Fruit fly (Drosophila melanogaster) whole organism, embryonic: ENCODE measurements around the gene gogo.

Source experiments
- Bgb ChIP-seq: fragments of 200-800 bp; sonication (Bioruptor generic); IDR thresholded peaks from 2 replicates; pipeline ENCODE4 v1.3.6; 2022; ENCODE audit warnings: missing biosample characterization, missing genetic modification characterization; ENCODE audit not compliant: partially characterized antibody
- CG11696 ChIP-seq: fragments of 200-800 bp; sonication (Bioruptor generic); IDR thresholded peaks from 2 replicates; pipeline ENCODE4 v1.3.6; 2022; ENCODE audit warnings: missing biosample characterization, missing genetic modification characterization
- CG13894 ChIP-seq: fragments of 200-800 bp; sonication (Bioruptor generic); optimal IDR thresholded peaks from 3 replicates; lab custom pipeline; 2018; ENCODE audit warnings: missing biosample characterization, mild to moderate bottlenecking, missing genetic modification characterization, moderate library complexity
- CG14014 ChIP-seq: fragments of 200-800 bp; sonication (Bioruptor generic); IDR thresholded peaks from 2 replicates; pipeline ENCODE4 v1.3.6; 2022; ENCODE audit warnings: missing biosample characterization, missing genetic modification characterization
- CG15514 ChIP-seq: fragments of 200-800 bp; sonication (Bioruptor generic); optimal IDR thresholded peaks from 3 replicates; lab custom pipeline; 2017; ENCODE audit warnings: missing biosample characterization, missing genetic modification characterization, mild to moderate bottlenecking, moderate library complexity, missing genetic modification reagents
- CG30020 ChIP-seq: fragments of 200-800 bp; optimal IDR thresholded peaks from 2 replicates; lab custom pipeline; 2019; ENCODE audit warnings: missing biosample characterization, mild to moderate bottlenecking, missing genetic modification characterization, moderate library complexity
- CG3163 ChIP-seq: fragments of 200-800 bp; sonication (Bioruptor generic); optimal IDR thresholded peaks from 3 replicates; lab custom pipeline; 2016; ENCODE audit warnings: missing biosample characterization, missing genetic modification characterization
- CG33557 ChIP-seq: fragments of 200-800 bp; sonication (Bioruptor generic); optimal IDR thresholded peaks from 2 replicates; lab custom pipeline; 2019; ENCODE audit warnings: missing biosample characterization, mild to moderate bottlenecking, missing genetic modification characterization, moderate library complexity
- CG34422 ChIP-seq: fragments of 200-800 bp; sonication (Bioruptor generic); IDR thresholded peaks from 3 replicates; pipeline ENCODE4 v1.3.6; 2022; ENCODE audit warnings: missing biosample characterization, missing genetic modification characterization
- CG5953 ChIP-seq: fragments of 200-800 bp; sonication (Bioruptor generic); IDR thresholded peaks from 2 replicates; pipeline ENCODE4 v1.3.6; 2022; ENCODE audit warnings: missing biosample characterization, missing genetic modification characterization
- CG7963 ChIP-seq: fragments of 200-800 bp; sonication (Bioruptor generic); IDR thresholded peaks from 3 replicates; pipeline ENCODE4 v1.3.6; 2022; ENCODE audit warnings: missing biosample characterization, missing genetic modification characterization; ENCODE audit not compliant: partially characterized antibody
- Deaf1 ChIP-seq: fragments of 200-800 bp; optimal IDR thresholded peaks from 3 replicates; lab custom pipeline; 2019; ENCODE audit warnings: missing biosample characterization, mild to moderate bottlenecking, missing genetic modification characterization, moderate library complexity
- Doc3 ChIP-seq: fragments of 200-800 bp; sonication (Bioruptor generic); IDR thresholded peaks from 3 replicates; pipeline ENCODE4 v1.3.6; 2022; ENCODE audit warnings: missing biosample characterization, missing genetic modification characterization; ENCODE audit not compliant: partially characterized antibody
- E2f1 ChIP-seq: fragments of 200-800 bp; sonication (Bioruptor generic); IDR thresholded peaks from 2 replicates; pipeline ENCODE4 v1.3.6; 2022; ENCODE audit warnings: missing biosample characterization, missing genetic modification characterization
- Ets65A ChIP-seq: fragments of 200-800 bp; sonication (Bioruptor generic); peaks from one replicate; lab custom pipeline; 2016; ENCODE audit warnings: missing biosample characterization, missing genetic modification characterization
- Fer1 ChIP-seq: fragments of 200-800 bp; sonication (Bioruptor generic); optimal IDR thresholded peaks from 2 replicates; lab custom pipeline; 2017; ENCODE audit warnings: missing biosample characterization, mild to moderate bottlenecking, missing genetic modification characterization
- HmgD ChIP-seq: fragments of 200-800 bp; sonication (Bioruptor generic); optimal IDR thresholded peaks from 3 replicates; lab custom pipeline; 2016; ENCODE audit warnings: missing biosample characterization, missing genetic modification characterization
- Jarid2 ChIP-seq: fragments of 200-800 bp; sonication (Bioruptor generic); optimal IDR thresholded peaks from 3 replicates; lab custom pipeline; 2017; ENCODE audit warnings: mild to moderate bottlenecking, missing biosample characterization, missing genetic modification reagents, missing genetic modification characterization
- Nf-YC ChIP-seq: fragments of 200-800 bp; optimal IDR thresholded peaks from 3 replicates; lab custom pipeline; 2019; ENCODE audit warnings: missing biosample characterization, mild to moderate bottlenecking, missing genetic modification characterization, moderate library complexity
- Ravus ChIP-seq: fragments of 200-800 bp; sonication (Bioruptor generic); IDR thresholded peaks from 2 replicates; pipeline ENCODE4 v1.3.6; 2022; ENCODE audit warnings: missing biosample characterization, missing genetic modification characterization
- Trl ChIP-seq, 3 experiments: fragments of >200 bp in 2 of 3; fragments of 200-800 bp in 1 of 3; sonication (Bioruptor generic) in 1 of 3; optimal IDR thresholded peaks; 2 replicates in 1 of 3; 3 replicates in 2 of 3; lab custom pipeline; 2016 to 2017; ENCODE audit warnings: missing biosample characterization in 1 of 3, missing genetic modification characterization in 1 of 3
- ash1 ChIP-seq: fragments of 200-800 bp; sonication (Bioruptor generic); optimal IDR thresholded peaks from 2 replicates; lab custom pipeline; 2018; ENCODE audit warnings: missing biosample characterization, mild to moderate bottlenecking, missing genetic modification characterization
- chinmo ChIP-seq: fragments of 200-800 bp; sonication (Bioruptor generic); IDR thresholded peaks from 4 replicates; pipeline ENCODE4 v1.3.6; 2022; ENCODE audit warnings: missing biosample characterization, missing genetic modification characterization; ENCODE audit not compliant: partially characterized antibody
- chm ChIP-seq: fragments of 200-800 bp; sonication (Bioruptor generic); IDR thresholded peaks from 2 replicates; pipeline ENCODE4 v1.3.6; 2022; ENCODE audit warnings: missing biosample characterization, missing genetic modification characterization
- chn ChIP-seq: fragments of 200-800 bp; sonication (Bioruptor generic); optimal IDR thresholded peaks from 2 replicates; lab custom pipeline; 2016; ENCODE audit warnings: missing biosample characterization, missing genetic modification characterization
- ci ChIP-seq: fragments of 200-800 bp; sonication (Bioruptor generic); IDR thresholded peaks from 3 replicates; pipeline ENCODE4 v1.3.6; 2022; ENCODE audit warnings: missing biosample characterization, missing genetic modification characterization
- crol ChIP-seq: fragments of 200-800 bp; sonication (Bioruptor generic); IDR thresholded peaks from 2 replicates; pipeline ENCODE4 v1.3.6; 2022; ENCODE audit warnings: missing biosample characterization, missing genetic modification characterization
- dati ChIP-seq: fragments of 200-800 bp; sonication (Bioruptor generic); IDR thresholded peaks from 2 replicates; pipeline ENCODE4 v1.3.6; 2022; ENCODE audit warnings: missing biosample characterization, missing genetic modification characterization
- ewg ChIP-seq: fragments of 200-800 bp; sonication (Bioruptor generic); optimal IDR thresholded peaks from 3 replicates; lab custom pipeline; 2017; ENCODE audit warnings: mild to moderate bottlenecking, missing biosample characterization, missing genetic modification reagents, missing genetic modification characterization
- her ChIP-seq: fragments of 200-800 bp; sonication (Bioruptor generic); optimal IDR thresholded peaks from 2 replicates; lab custom pipeline; 2016; ENCODE audit warnings: missing biosample characterization, missing genetic modification characterization
- lab ChIP-seq: fragments of 200-800 bp; sonication (Bioruptor generic); optimal IDR thresholded peaks from 3 replicates; lab custom pipeline; 2017; ENCODE audit warnings: missing biosample characterization, missing genetic modification characterization, mild to moderate bottlenecking, moderate library complexity, missing genetic modification reagents
- nerfin-1 ChIP-seq: fragments of 200-800 bp; sonication (Bioruptor generic); optimal IDR thresholded peaks from 3 replicates; lab custom pipeline; 2019; ENCODE audit warnings: missing biosample characterization, mild to moderate bottlenecking, missing genetic modification characterization, moderate library complexity
- pan ChIP-seq, 4 experiments: fragments of >200 bp in 3 of 4; fragments of 200-800 bp in 1 of 4; sonication (Bioruptor generic) in 1 of 4; optimal IDR thresholded peaks in 3 of 4; IDR thresholded peaks in 1 of 4; 2 replicates each; pipeline versions ENCODE4 v1.3.6 to Lab custom; 2017 to 2022; ENCODE audit warnings: missing biosample characterization in 2 of 4, missing genetic modification characterization in 2 of 4, mixed read lengths in 1 of 4
- prd ChIP-seq, 3 experiments: fragments of >200 bp in 2 of 3; fragments of 200-800 bp in 1 of 3; sonication (Bioruptor generic) in 1 of 3; optimal IDR thresholded peaks in 2 of 3; IDR thresholded peaks in 1 of 3; 2 replicates in 2 of 3; 3 replicates in 1 of 3; pipeline versions ENCODE4 v1.3.6 to Lab custom; 2017 to 2022; ENCODE audit warnings: missing biosample characterization in 1 of 3, missing genetic modification characterization in 1 of 3
- pros ChIP-seq: fragments of 200-800 bp; sonication (Bioruptor generic); optimal IDR thresholded peaks from 3 replicates; lab custom pipeline; 2019; ENCODE audit warnings: missing biosample characterization, mild to moderate bottlenecking, missing genetic modification characterization, moderate library complexity
- pzg ChIP-seq: fragments of 200-800 bp; sonication (Bioruptor generic); optimal IDR thresholded peaks from 3 replicates; lab custom pipeline; 2018; ENCODE audit warnings: missing biosample characterization, mild to moderate bottlenecking, missing genetic modification characterization, moderate library complexity
- sens ChIP-seq: fragments of 200-800 bp; sonication (Bioruptor generic); peaks from one replicate; lab custom pipeline; 2016; ENCODE audit warnings: missing biosample characterization, missing genetic modification characterization
- seq ChIP-seq: fragments of 200-800 bp; sonication (Bioruptor generic); IDR thresholded peaks from 2 replicates; pipeline ENCODE4 v1.3.6; 2022; ENCODE audit warnings: missing biosample characterization, missing genetic modification characterization
- slbo ChIP-seq: fragments of 200-800 bp; sonication (Bioruptor generic); IDR thresholded peaks from 2 replicates; pipeline ENCODE4 v1.3.6; 2022; ENCODE audit warnings: missing biosample characterization, missing genetic modification characterization
- sna ChIP-seq: fragments of 200-800 bp; sonication (Bioruptor generic); IDR thresholded peaks from 2 replicates; pipeline ENCODE4 v1.3.6; 2022; ENCODE audit warnings: missing biosample characterization, missing genetic modification characterization; ENCODE audit not compliant: partially characterized antibody
- vvl ChIP-seq: fragments of 200-800 bp; sonication (Bioruptor generic); IDR thresholded peaks from 2 replicates; pipeline ENCODE4 v1.3.6; 2022; ENCODE audit warnings: missing biosample characterization, missing genetic modification characterization
- yki ChIP-seq: fragments of >200 bp; optimal IDR thresholded peaks from 3 replicates; lab custom pipeline; 2018
- zen ChIP-seq: fragments of 200-800 bp; sonication (Bioruptor generic); optimal IDR thresholded peaks from 3 replicates; lab custom pipeline; 2018; ENCODE audit warnings: missing biosample characterization, mild to moderate bottlenecking, missing genetic modification characterization, moderate library complexity

The gogo gene

dm6 chr3L:20295095-20295494 is at the start of gene gogo:
Gene gogo, minus strand, starts transcription at chr3L:20295133.
- TF ChIP-seq Ets65A (peak; percentile 53), CG7963 (GFP tag; lab: Robert Waterston, UW) (0 out of 3 replicates have a peak, but pooled peaks have one; percentile 27), vvl (GFP tag; lab: Robert Waterston, UW) (0 out of 2 replicates have a peak, but pooled peaks have one; percentile 21), chn (GFP tag; lab: Kevin White, UChicago) (peak; percentile 6), crol (GFP tag; lab: Robert Waterston, UW) (peak; percentile 57; the same call in 1 of the 2 replicates), Jarid2 (GFP tag; lab: Kevin White, UChicago) (peak; percentile 60), CG33557 (GFP tag; lab: Kevin White, UChicago) (no peak), chinmo (GFP tag; lab: Robert Waterston, UW) (0 out of 4 replicates have a peak, but pooled peaks have one; percentile 74), ash1 (GFP tag; lab: Kevin White, UChicago) (no peak), seq (GFP tag; lab: Robert Waterston, UW) (peak; percentile 70; the same call in 1 of the 2 replicates), CG11696 (GFP tag; lab: Robert Waterston, UW) (no peak), lab (GFP tag; lab: Kevin White, UChicago) (no peak), CG13894 (tag; lab: Kevin White, UChicago) (peak; percentile 34), sna (GFP tag; lab: Robert Waterston, UW) (no peak), pros (GFP tag; lab: Kevin White, UChicago) (peak; percentile 57), pan (optimal IDR thresholded peaks at IDR 0.05; lab: Kevin White, UChicago) (no peak), pan (GFP tag; optimal IDR thresholded peaks at IDR 0.05 in 1 of 2, IDR thresholded peaks at IDR 0.05 in 1 of 2) (no peak), CG30020 (tag; lab: Kevin White, UChicago) (no peak), prd (optimal IDR thresholded peaks at IDR 0.05; lab: Kevin White, UChicago) (no peak), prd (GFP tag; IDR thresholded peaks at IDR 0.05; lab: Robert Waterston, UW) (0 out of 3 replicates have a peak, but pooled peaks have one; percentile 11), CG5953 (GFP tag; lab: Robert Waterston, UW) (no peak), chm (GFP tag; lab: Robert Waterston, UW) (0 out of 2 replicates have a peak, but pooled peaks have one; percentile 22), ewg (GFP tag; lab: Kevin White, UChicago) (peak; percentile 87), nerfin-1 (tag; lab: Kevin White, UChicago) (peak; percentile 10), Fer1 (GFP tag; lab: Kevin White, UChicago) (no peak), E2f1 (no peak), Ravus (GFP tag; lab: Robert Waterston, UW) (no peak), CG14014 (no peak), sens (peak; percentile 86), CG34422 (0 out of 3 replicates have a peak, but pooled peaks have one; percentile 34), CG3163 (GFP tag; lab: Kevin White, UChicago) (peak; percentile 7), Nf-YC (tag; lab: Kevin White, UChicago) (peak; percentile 8), Deaf1 (tag; lab: Kevin White, UChicago) (peak; percentile 98), HmgD (GFP tag; lab: Kevin White, UChicago) (peak; percentile 24), Doc3 (GFP tag; lab: Robert Waterston, UW) (0 out of 3 replicates have a peak, but pooled peaks have one; percentile 28), pzg (GFP tag; lab: Kevin White, UChicago) (peak; percentile 2), Bgb (GFP tag; lab: Robert Waterston, UW) (peak; percentile 38; the same call in 1 of the 2 replicates), Trl (optimal IDR thresholded peaks at IDR 0.05; lab: Kevin White, UChicago) (peak; percentile 46 to 65), Trl (GFP tag; optimal IDR thresholded peaks at IDR 0.05; lab: Kevin White, UChicago) (no peak), yki (peak; percentile 35), slbo (GFP tag; lab: Robert Waterston, UW) (no peak), zen (tag; lab: Kevin White, UChicago) (peak; percentile 7), ci (GFP tag; lab: Robert Waterston, UW) (peak; percentile 57; the same call in 1 of the 3 replicates), dati (no peak), her (GFP tag; lab: Kevin White, UChicago) (peak; percentile 24), CG15514 (GFP tag; lab: Kevin White, UChicago) (peak; percentile 34)
